Worm (Caenorhabditis elegans) whole organism, L1 larva: ENCODE results near the gene nspc-19.

Source experiments
- C04F5.9 ChIP-seq: sonication (generic microtip); optimal IDR thresholded peaks from 2 replicates; lab custom pipeline; 2016; ENCODE audit warnings: missing genetic modification characterization, missing compliant biosample characterization
- aha-1 ChIP-seq: fragments of 150-350 bp; optimal IDR thresholded peaks from 2 replicates; lab custom pipeline; 2014; ENCODE audit warnings: missing biosample characterization, missing genetic modification characterization
- alr-1 ChIP-seq: fragments of 200-800 bp; sonication (Bioruptor generic); optimal IDR thresholded peaks from 2 replicates; lab custom pipeline; 2018; ENCODE audit warnings: borderline replicate concordance, mild to moderate bottlenecking, missing genetic modification characterization, missing compliant biosample characterization
- ama-1 ChIP-seq: fragments of 150-350 bp; optimal IDR thresholded peaks from 2 replicates; lab custom pipeline; 2014
- ceh-63 ChIP-seq: fragments of 200-800 bp; sonication (Bioruptor generic); optimal IDR thresholded peaks from 2 replicates; lab custom pipeline; 2018; ENCODE audit warnings: mild to moderate bottlenecking, missing genetic modification characterization, missing compliant biosample characterization
- ceh-8 ChIP-seq: fragments of 200-800 bp; sonication (Bioruptor generic); optimal IDR thresholded peaks from 2 replicates; lab custom pipeline; 2018; ENCODE audit warnings: mild to moderate bottlenecking, missing genetic modification characterization, moderate library complexity, missing compliant biosample characterization
- ceh-90 ChIP-seq: sonication (generic microtip); optimal IDR thresholded peaks from 2 replicates; lab custom pipeline; 2016; ENCODE audit warnings: missing genetic modification characterization, missing compliant biosample characterization
- ces-1 ChIP-seq: fragments of 150-350 bp; optimal IDR thresholded peaks from 2 replicates; lab custom pipeline; 2014; ENCODE audit warnings: missing biosample characterization, missing genetic modification reagents, missing genetic modification characterization
- dsc-1 ChIP-seq: sonication (generic microtip); optimal IDR thresholded peaks from 2 replicates; lab custom pipeline; 2016; ENCODE audit warnings: mild to moderate bottlenecking, missing genetic modification characterization, missing compliant biosample characterization
- efl-3 ChIP-seq: fragments of 200-800 bp; sonication (Bioruptor generic); optimal IDR thresholded peaks from 2 replicates; lab custom pipeline; 2018; ENCODE audit warnings: mild to moderate bottlenecking, missing genetic modification characterization, missing compliant biosample characterization
- egl-13 ChIP-seq: sonication (generic microtip); optimal IDR thresholded peaks from 2 replicates; lab custom pipeline; 2016; ENCODE audit warnings: missing genotype, missing genetic modification reagents, missing genetic modification characterization, missing compliant biosample characterization
- egl-27 ChIP-seq, 2 experiments: fragments of 150-350 bp in 1 of 2; sonication (generic microtip); optimal IDR thresholded peaks; 3 replicates each; lab custom pipeline; 2017 to 2018; ENCODE audit warnings: missing biosample characterization in 2 of 2, missing genetic modification characterization in 2 of 2, missing genetic modification reagents in 2 of 2
- elt-2 ChIP-seq: sonication (generic microtip); optimal IDR thresholded peaks from 2 replicates; lab custom pipeline; 2016; ENCODE audit warnings: missing genetic modification characterization, mild to moderate bottlenecking, inconsistent platforms, missing compliant biosample characterization, missing genetic modification reagents
- elt-3 ChIP-seq, 6 experiments: fragments of 150-350 bp in 1 of 6; sonication (generic microtip); optimal IDR thresholded peaks; 2 replicates each; lab custom pipeline; 2017 to 2018; ENCODE audit warnings: missing biosample characterization in 6 of 6, missing genetic modification characterization in 6 of 6, inconsistent platforms in 1 of 6
- ets-5 ChIP-seq: fragments of 200-800 bp; sonication (Bioruptor generic); IDR thresholded peaks from 2 replicates; pipeline ENCODE4 v1.3.6; 2022; ENCODE audit warnings: missing genetic modification characterization, missing compliant biosample characterization
- fkh-4 ChIP-seq: sonication (generic microtip); optimal IDR thresholded peaks from 2 replicates; lab custom pipeline; 2016; ENCODE audit warnings: missing compliant biosample characterization, missing genetic modification characterization, borderline replicate concordance
- fos-1 ChIP-seq: fragments of 150-350 bp; optimal IDR thresholded peaks from 2 replicates; lab custom pipeline; 2014; ENCODE audit warnings: missing biosample characterization, missing genetic modification characterization
- hlh-4 ChIP-seq: sonication (generic microtip); optimal IDR thresholded peaks from 2 replicates; lab custom pipeline; 2016; ENCODE audit warnings: mild to moderate bottlenecking, missing genetic modification characterization, missing compliant biosample characterization
- hpl-2 ChIP-seq: fragments of 150-350 bp; optimal IDR thresholded peaks from 2 replicates; lab custom pipeline; 2014; ENCODE audit warnings: missing biosample characterization, missing genetic modification reagents, missing genetic modification characterization
- isw-1 ChIP-seq: fragments of 200-800 bp; sonication (Bioruptor generic); IDR thresholded peaks from 2 replicates; pipeline ENCODE4 v1.3.6; 2022; ENCODE audit warnings: missing genetic modification characterization, missing compliant biosample characterization
- lin-13 ChIP-seq: fragments of 150-350 bp; optimal IDR thresholded peaks from 2 replicates; lab custom pipeline; 2014; ENCODE audit warnings: missing biosample characterization, missing genetic modification reagents, missing genetic modification characterization
- lin-15B ChIP-seq: fragments of 150-350 bp; sonication (generic microtip); optimal IDR thresholded peaks from 3 replicates; lab custom pipeline; 2014; ENCODE audit warnings: missing biosample characterization, missing genetic modification characterization
- lin-35 ChIP-seq, 2 experiments: fragments of 150-350 bp; optimal IDR thresholded peaks; 2 replicates each; lab custom pipeline; 2014; ENCODE audit warnings: missing biosample characterization in 2 of 2, missing genetic modification characterization in 2 of 2, missing genetic modification reagents in 2 of 2
- lin-39 ChIP-seq: fragments of 150-350 bp; optimal IDR thresholded peaks from 2 replicates; lab custom pipeline; 2014; ENCODE audit warnings: missing biosample characterization, missing genetic modification reagents, missing genetic modification characterization
- lir-3 ChIP-seq: sonication (generic microtip); optimal IDR thresholded peaks from 2 replicates; lab custom pipeline; 2016; ENCODE audit warnings: mild to moderate bottlenecking, missing genetic modification characterization, moderate library complexity, missing compliant biosample characterization; ENCODE audit not compliant: poor library complexity
- lsy-2 ChIP-seq, 2 experiments: fragments of 150-350 bp; optimal IDR thresholded peaks; 2 replicates each; lab custom pipeline; 2014; ENCODE audit warnings: missing biosample characterization in 2 of 2, missing genetic modification characterization in 2 of 2
- mef-2 ChIP-seq: fragments of 150-350 bp; optimal IDR thresholded peaks from 2 replicates; lab custom pipeline; 2014; ENCODE audit warnings: missing biosample characterization, missing genetic modification characterization
- nhr-19 ChIP-seq: fragments of 200-800 bp; sonication (Bioruptor generic); conservative IDR thresholded peaks from 2 replicates; pipeline ENCODE4 v1.3.6; 2022; ENCODE audit warnings: missing genetic modification characterization, missing compliant biosample characterization
- nhr-20 ChIP-seq: sonication (generic microtip); optimal IDR thresholded peaks from 2 replicates; lab custom pipeline; 2016; ENCODE audit warnings: mild to moderate bottlenecking, missing genetic modification characterization, missing compliant biosample characterization
- nhr-28 ChIP-seq: fragments of 150-350 bp; optimal IDR thresholded peaks from 2 replicates; lab custom pipeline; 2014; ENCODE audit warnings: missing biosample characterization, missing genetic modification characterization
- nhr-71 ChIP-seq: sonication (generic microtip); optimal IDR thresholded peaks from 2 replicates; lab custom pipeline; 2016; ENCODE audit warnings: mild to moderate bottlenecking, missing genetic modification characterization, moderate library complexity, missing compliant biosample characterization
- nhr-76 ChIP-seq: sonication (generic microtip); optimal IDR thresholded peaks from 2 replicates; lab custom pipeline; 2017; ENCODE audit warnings: missing biosample characterization, missing genetic modification characterization
- nhr-77 ChIP-seq: fragments of 150-350 bp; optimal IDR thresholded peaks from 2 replicates; lab custom pipeline; 2014; ENCODE audit warnings: missing biosample characterization, missing genetic modification characterization
- nhr-84 ChIP-seq: sonication (generic microtip); optimal IDR thresholded peaks from 2 replicates; lab custom pipeline; 2017; ENCODE audit warnings: missing biosample characterization, missing genetic modification characterization
- pax-3 ChIP-seq: fragments of 200-800 bp; sonication (Bioruptor generic); optimal IDR thresholded peaks from 2 replicates; lab custom pipeline; 2018; ENCODE audit warnings: mild to moderate bottlenecking, missing genetic modification characterization, moderate library complexity, missing compliant biosample characterization
- pqm-1 ChIP-seq: sonication (generic microtip); optimal IDR thresholded peaks from 3 replicates; lab custom pipeline; 2017; ENCODE audit warnings: missing biosample characterization, missing genetic modification characterization
- rnt-1 ChIP-seq: sonication (generic microtip); optimal IDR thresholded peaks from 2 replicates; lab custom pipeline; 2016; ENCODE audit warnings: mild to moderate bottlenecking, missing genetic modification characterization, moderate library complexity, missing compliant biosample characterization
- snpc-4 ChIP-seq: fragments of 150-350 bp; optimal IDR thresholded peaks from 2 replicates; lab custom pipeline; 2014; ENCODE audit warnings: missing biosample characterization, missing genetic modification characterization
- snu-23 ChIP-seq: sonication (generic microtip); optimal IDR thresholded peaks from 2 replicates; lab custom pipeline; 2016; ENCODE audit warnings: missing genetic modification characterization, missing compliant biosample characterization
- sox-4 ChIP-seq: sonication (generic microtip); optimal IDR thresholded peaks from 2 replicates; lab custom pipeline; 2016; ENCODE audit warnings: missing genetic modification characterization, missing compliant biosample characterization
- swsn-7 ChIP-seq: sonication (generic microtip); optimal IDR thresholded peaks from 2 replicates; lab custom pipeline; 2016; ENCODE audit warnings: missing genetic modification characterization, missing compliant biosample characterization
- tbx-2 ChIP-seq: sonication (generic microtip); optimal IDR thresholded peaks from 2 replicates; lab custom pipeline; 2016; ENCODE audit warnings: missing genetic modification characterization, missing compliant biosample characterization
- unc-130 ChIP-seq: fragments of 150-350 bp; optimal IDR thresholded peaks from 2 replicates; lab custom pipeline; 2017; ENCODE audit warnings: missing biosample characterization, missing genetic modification characterization, inconsistent platforms
- unc-30 ChIP-seq: sonication (generic microtip); optimal IDR thresholded peaks from 2 replicates; lab custom pipeline; 2017; ENCODE audit warnings: missing biosample characterization, missing genetic modification characterization
- unc-98 ChIP-seq: fragments of 200-800 bp; sonication (Bioruptor generic); IDR thresholded peaks from 2 replicates; pipeline ENCODE4 v1.3.6; 2022; ENCODE audit warnings: missing genetic modification characterization, missing compliant biosample characterization
- vab-15 ChIP-seq: sonication (generic microtip); optimal IDR thresholded peaks from 2 replicates; lab custom pipeline; 2017; ENCODE audit warnings: missing genotype, mild to moderate bottlenecking, missing genetic modification characterization, missing compliant biosample characterization
- zag-1 ChIP-seq: fragments of 150-350 bp; optimal IDR thresholded peaks from 2 replicates; lab custom pipeline; 2014; ENCODE audit warnings: missing biosample characterization, missing genetic modification characterization
- ztf-11 ChIP-seq, 2 experiments: sonication (generic microtip); optimal IDR thresholded peaks; 2 replicates each; lab custom pipeline; 2016 to 2017; ENCODE audit warnings: missing genetic modification characterization in 2 of 2, missing biosample characterization in 1 of 2, missing compliant biosample characterization in 1 of 2

The nspc-19 gene

DNA sequence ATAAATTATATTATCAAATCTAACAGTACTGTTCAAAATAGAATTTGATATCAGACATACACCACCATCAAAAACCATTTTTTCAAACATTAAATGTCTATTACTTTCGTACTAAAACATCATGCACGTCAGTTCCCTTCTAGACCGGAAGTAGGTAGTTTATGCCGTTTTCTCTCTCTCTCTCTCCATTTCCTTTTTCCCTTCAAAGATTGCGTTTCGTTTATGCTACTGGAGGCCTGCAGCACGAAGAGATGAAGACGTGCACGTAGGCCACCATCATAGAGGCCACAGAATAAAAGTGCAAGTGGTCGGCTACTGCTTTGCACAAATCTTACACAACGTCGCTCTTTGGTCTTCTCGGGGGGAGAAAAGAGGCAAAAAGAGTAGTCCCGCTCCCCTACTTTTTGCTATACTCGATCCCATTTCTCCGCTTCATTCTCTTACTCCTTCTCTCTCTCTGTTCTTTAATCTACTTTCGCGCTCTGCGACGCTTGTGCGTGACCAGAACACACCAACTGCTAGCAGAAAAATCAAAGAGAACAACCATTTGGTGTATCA lies 33.0 kb downstream of the nspc-19 start (continued):
- TF ChIP-seq ces-1 (GFP tag; lab: Kevin White, UChicago) (no peak), elt-2 (tag; lab: Kevin White, UChicago) (no peak), nhr-19 (GFP tag; lab: Robert Waterston, UW) (peak; percentile 75), unc-130 (tag; lab: Kevin White, UChicago) (peak; percentile 51), alr-1 (tag; lab: Kevin White, UChicago) (no peak), elt-3 (tag; optimal IDR thresholded peaks at IDR 0.05; lab: Kevin White, UChicago) (peak in 4 of 6 experiments; percentile 1 to 51 (median 41)), pax-3 (tag; lab: Kevin White, UChicago) (peak; percentile 4), lir-3 (peak; percentile 15), hlh-4 (tag; lab: Kevin White, UChicago) (no peak), ama-1 (lab: Kevin White, UChicago) (no peak), zag-1 (tag; lab: Kevin White, UChicago) (no peak), ceh-63 (GFP tag; lab: Kevin White, UChicago) (no peak), ceh-90 (tag; lab: Kevin White, UChicago) (no peak), swsn-7 (tag; lab: Kevin White, UChicago) (peak; percentile 65), nhr-20 (tag; lab: Kevin White, UChicago) (peak; percentile 80), fkh-4 (tag; lab: Kevin White, UChicago) (no peak), egl-27 (tag; optimal IDR thresholded peaks at IDR 0.05; lab: Kevin White, UChicago) (peak in 1 of 2 experiments; percentile 8), rnt-1 (tag; lab: Kevin White, UChicago) (peak; percentile 84), egl-13 (tag; lab: Kevin White, UChicago) (peak; percentile 86), ets-5 (GFP tag; lab: Robert Waterston, UW) (no peak), snu-23 (GFP tag; lab: Kevin White, UChicago) (peak; percentile 68), tbx-2 (tag; lab: Kevin White, UChicago) (peak; percentile 85), snpc-4 (tag; lab: Kevin White, UChicago) (no peak), sox-4 (tag; lab: Kevin White, UChicago) (no peak), nhr-28 (tag; lab: Kevin White, UChicago) (no peak), ceh-8 (GFP tag; lab: Kevin White, UChicago) (no peak), lin-35 (GFP tag; optimal IDR thresholded peaks at IDR 0.05; lab: Kevin White, UChicago) (peak in 1 of 2 experiments; percentile 4)

DNA sequence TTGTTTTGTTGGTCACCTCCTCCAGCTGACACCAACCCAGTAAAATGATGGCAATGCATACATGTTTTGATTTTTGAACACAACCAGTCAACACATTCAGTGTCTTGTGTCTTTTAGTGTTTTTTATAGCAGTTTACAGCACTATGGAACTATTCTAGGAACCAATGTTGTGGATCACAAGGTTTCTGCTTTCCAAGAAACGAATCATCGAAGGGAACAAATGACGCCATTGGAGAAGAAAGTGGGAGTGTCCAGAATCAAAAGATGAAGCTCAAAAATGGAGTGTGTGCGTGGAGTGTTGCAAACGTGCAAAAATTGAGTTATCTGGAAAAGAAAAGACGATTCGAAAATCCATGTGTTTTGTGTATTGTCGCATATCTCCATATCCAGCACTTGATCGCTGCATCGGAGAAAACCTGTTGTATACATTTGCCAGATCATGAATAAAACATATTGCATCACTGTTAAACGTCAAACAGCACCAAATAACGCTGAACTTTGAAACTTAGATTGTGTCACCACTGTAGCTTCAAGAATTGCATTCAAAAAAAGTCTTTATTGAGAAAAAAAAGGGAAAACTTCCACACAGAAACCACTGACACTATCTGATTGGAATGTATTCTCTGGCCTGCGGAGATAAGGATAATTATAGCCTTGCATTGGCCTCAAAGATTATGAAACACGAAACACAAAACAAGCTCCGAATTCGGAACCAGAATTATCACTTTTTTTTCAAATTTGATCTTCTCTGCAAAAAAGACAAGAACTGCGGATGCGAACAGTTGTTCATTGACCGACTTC lies 34.0 kb downstream of the nspc-19 start:
- TF ChIP-seq nhr-77 (tag; lab: Kevin White, UChicago) (peak; percentile 34), hlh-4 (tag; lab: Kevin White, UChicago) (peak; percentile 56), aha-1 (tag; lab: Kevin White, UChicago) (no peak), nhr-76 (tag; lab: Kevin White, UChicago) (no peak), fos-1 (tag; lab: Kevin White, UChicago) (peak; percentile 8), dsc-1 (tag; lab: Kevin White, UChicago) (peak; percentile 86), unc-98 (GFP tag; lab: Robert Waterston, UW) (no peak), egl-27 (tag; optimal IDR thresholded peaks at IDR 0.05; lab: Kevin White, UChicago) (no peak), lin-39 (no peak), unc-30 (no peak), efl-3 (GFP tag; lab: Kevin White, UChicago) (no peak), nhr-71 (tag; lab: Kevin White, UChicago) (peak; percentile 98), pqm-1 (tag; lab: Kevin White, UChicago) (no peak), ztf-11 (tag; optimal IDR thresholded peaks at IDR 0.05; lab: Kevin White, UChicago) (no peak), ceh-8 (GFP tag; lab: Kevin White, UChicago) (peak; percentile 61), fkh-4 (tag; lab: Kevin White, UChicago) (no peak), isw-1 (GFP tag; lab: Robert Waterston, UW) (no peak), hpl-2 (GFP tag; lab: Kevin White, UChicago) (no peak), C04F5.9 (no peak), ets-5 (GFP tag; lab: Robert Waterston, UW) (no peak), alr-1 (tag; lab: Kevin White, UChicago) (no peak), lir-3 (peak; percentile 35), nhr-84 (tag; lab: Kevin White, UChicago) (no peak), rnt-1 (tag; lab: Kevin White, UChicago) (peak; percentile 23), mef-2 (tag; lab: Kevin White, UChicago) (peak; percentile 88), lin-15B (tag; lab: Kevin White, UChicago) (no peak), lsy-2 (tag; optimal IDR thresholded peaks at IDR 0.05; lab: Kevin White, UChicago) (peak in 1 of 2 experiments; percentile 72), lin-13 (GFP tag; lab: Kevin White, UChicago) (peak; percentile 67), vab-15 (no peak)
